Worm (Caenorhabditis elegans): ENCODE results near the gene F55C12.4.

Gene F55C12.4

DNA sequence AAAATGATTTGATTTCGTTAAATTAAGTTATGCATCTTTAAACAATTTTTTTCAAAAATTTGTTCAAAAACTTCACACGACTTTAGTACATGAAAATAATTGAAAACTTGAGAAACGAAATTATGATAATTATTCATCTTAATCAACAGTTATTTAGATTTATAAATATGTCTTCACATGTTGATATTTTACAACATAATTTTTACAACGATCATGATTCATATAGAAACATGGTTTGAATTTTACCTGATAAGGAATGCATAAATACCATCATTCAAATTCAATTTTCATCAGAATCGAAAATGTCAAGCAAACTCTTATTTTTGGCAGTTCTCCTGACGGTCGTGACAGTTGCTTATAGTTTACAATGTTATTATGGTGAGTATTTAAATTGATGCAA, 5.7 kb upstream of the F55C12.4 start, which contains the start of gene tag-234:
Gene tag-234 (plus strand): TSS at position 301 of the 400 bp plus-strand sequence.
- no peak for TF ChIP-seq eyg-1 (tag; optimal IDR thresholded peaks at IDR 0.05)
- TF ChIP-seq pha-2 (tag; optimal IDR thresholded peaks at IDR 0.05) = no peak
- TF ChIP-seq lin-11 (tag; optimal IDR thresholded peaks at IDR 0.05) = no peak
- no peak for TF ChIP-seq dve-1 (tag; optimal IDR thresholded peaks at IDR 0.05)
- TF ChIP-seq ama-1 (optimal IDR thresholded peaks at IDR 0.05) = no peak
- no peak for TF ChIP-seq sox-4 (tag; optimal IDR thresholded peaks at IDR 0.05)
- TF ChIP-seq ets-4 (tag; optimal IDR thresholded peaks at IDR 0.05) = no peak
- TF ChIP-seq syd-9 (tag; optimal IDR thresholded peaks at IDR 0.05) = no peak
- no peak for TF ChIP-seq F13H6.1 (tag; optimal IDR thresholded peaks at IDR 0.05)
- TF ChIP-seq madf-2 (tag; optimal IDR thresholded peaks at IDR 0.05) = no peak
- TF ChIP-seq mec-3 (tag; optimal IDR thresholded peaks at IDR 0.05; ENCODE audit: borderline replicate concordance) = no peak
- TF ChIP-seq nfya-1 (tag; optimal IDR thresholded peaks at IDR 0.05) = no peak
- no peak for TF ChIP-seq ceh-30 (tag; optimal IDR thresholded peaks at IDR 0.05)
- TF ChIP-seq gmeb-2 (tag; optimal IDR thresholded peaks at IDR 0.05) = no peak
- no peak for TF ChIP-seq ceh-2 (tag; optimal IDR thresholded peaks at IDR 0.05)
- no peak for TF ChIP-seq che-1 (tag; optimal IDR thresholded peaks at IDR 0.05)

DNA sequence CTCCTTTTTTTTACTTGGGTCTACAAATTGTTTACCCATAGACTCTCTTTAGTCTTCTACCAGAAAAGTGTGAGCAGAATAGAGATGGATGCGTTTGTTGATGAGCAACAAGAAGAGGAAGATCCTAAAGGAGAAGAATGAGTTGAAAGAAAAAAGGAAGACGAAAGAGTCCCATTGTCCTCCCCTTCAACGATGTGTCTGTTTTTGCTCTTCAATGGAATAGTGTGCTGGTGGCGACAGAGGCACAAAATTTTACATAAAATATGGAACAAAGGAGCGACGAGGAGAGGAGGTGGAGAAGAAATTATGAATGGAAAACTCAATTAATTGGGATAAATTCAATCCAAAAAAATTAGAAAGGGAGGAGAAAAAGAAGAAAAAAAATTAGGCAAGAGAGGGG, 2.4 kb upstream of the F55C12.4 start:
- TF ChIP-seq ceh-34 (tag; optimal IDR thresholded peaks at IDR 0.05) (no peak), unc-42 (tag; optimal IDR thresholded peaks at IDR 0.05) (peak; percentile 5), che-1 (tag; optimal IDR thresholded peaks at IDR 0.05) (no peak), ceh-31 (tag; optimal IDR thresholded peaks at IDR 0.05) (peak; percentile 41), K09A11.1 (tag; optimal IDR thresholded peaks at IDR 0.05; ENCODE audit: insufficient read depth) (no peak), C38D4.7 (GFP tag; optimal IDR thresholded peaks at IDR 0.05) (no peak), hlh-13 (GFP tag; optimal IDR thresholded peaks at IDR 0.05) (no peak)

- TF ChIP-seq ref-2 (tag; optimal IDR thresholded peaks at IDR 0.05) = no peak
- TF ChIP-seq ceh-18 (tag; optimal IDR thresholded peaks at IDR 0.05) = no peak
- no peak for TF ChIP-seq ahr-1 (tag; optimal IDR thresholded peaks at IDR 0.05)
- no peak for TF ChIP-seq odd-2 (tag; optimal IDR thresholded peaks at IDR 0.05)
- no peak for TF ChIP-seq unc-3 (GFP tag; conservative IDR thresholded peaks at IDR 0.05)
- no peak for TF ChIP-seq unc-3 (tag; optimal IDR thresholded peaks at IDR 0.05)
- TF ChIP-seq tbx-7 (tag; optimal IDR thresholded peaks at IDR 0.05) = no peak
- TF ChIP-seq madf-2 (tag; optimal IDR thresholded peaks at IDR 0.05) = no peak
- TF ChIP-seq mec-3 (tag; optimal IDR thresholded peaks at IDR 0.05; ENCODE audit: borderline replicate concordance) = no peak
- no peak for TF ChIP-seq C08G9.2 (tag; optimal IDR thresholded peaks at IDR 0.05)
- no peak for TF ChIP-seq pqm-1 (tag; optimal IDR thresholded peaks at IDR 0.05)
- no peak for TF ChIP-seq fkh-10 (GFP tag; optimal IDR thresholded peaks at IDR 0.05)
- no peak for TF ChIP-seq K02D7.2 (tag; optimal IDR thresholded peaks at IDR 0.05)
- no peak for TF ChIP-seq pros-1 (tag; optimal IDR thresholded peaks at IDR 0.05)
Observed at ce11 chrII:5854122-5854521, 4.1 kb downstream of the F55C12.4 start, which contains the start of gene H41C03.1. TSS of gene H41C03.1 (plus strand) at chrII:5854422.

- TF ChIP-seq unc-3 (GFP tag; conservative IDR thresholded peaks at IDR 0.05) (no peak), unc-3 (tag; optimal IDR thresholded peaks at IDR 0.05) (no peak), unc-86 (tag; optimal IDR thresholded peaks at IDR 0.05) (no peak), C38D4.7 (GFP tag; optimal IDR thresholded peaks at IDR 0.05) (no peak), pag-3 (tag; optimal IDR thresholded peaks at IDR 0.05; ENCODE audit: borderline replicate concordance) (no peak), dmd-4 (tag; optimal IDR thresholded peaks at IDR 0.05; ENCODE audit: borderline replicate concordance) (no peak), nfya-1 (tag; optimal IDR thresholded peaks at IDR 0.05) (no peak), ceh-22 (tag; optimal IDR thresholded peaks at IDR 0.05) (no peak), gmeb-2 (tag; optimal IDR thresholded peaks at IDR 0.05) (no peak)
Observed at ce11 chrII:5853261-5853660, 5.0 kb downstream of the F55C12.4 start.
